Worm (Caenorhabditis elegans) whole organism, L4 larva: ENCODE measurements around the gene vang-1.

Source experiments
- Y48G9A.11 ChIP-seq: fragments of 200-800 bp; sonication (Bioruptor generic); IDR thresholded peaks from 2 replicates; pipeline ENCODE4 v1.3.6; 2022; ENCODE audit warnings: missing genetic modification reagents, missing genetic modification characterization, missing compliant biosample characterization
- ZK337.2 ChIP-seq: fragments of 200-800 bp; sonication (Bioruptor generic); IDR thresholded peaks from 2 replicates; pipeline ENCODE4 v1.3.6; 2022; ENCODE audit warnings: missing genetic modification reagents, missing genetic modification characterization, missing compliant biosample characterization
- aha-1 ChIP-seq: fragments of 150-350 bp; peaks from one replicate; lab custom pipeline; 2014; ENCODE audit warnings: missing biosample characterization, missing genetic modification characterization
- ceh-82 ChIP-seq: sonication (generic microtip); optimal IDR thresholded peaks from 2 replicates; lab custom pipeline; 2017; ENCODE audit warnings: missing biosample characterization, missing genetic modification characterization
- daf-16 ChIP-seq, 3 experiments: sonication (generic microtip); optimal IDR thresholded peaks; 2 replicates each; lab custom pipeline; 2016 to 2017; ENCODE audit warnings: missing genetic modification characterization in 3 of 3, missing genetic modification reagents in 3 of 3, mild to moderate bottlenecking in 2 of 3, missing compliant biosample characterization in 2 of 3, missing biosample characterization in 1 of 3, moderate library complexity in 1 of 3
- dmd-6 ChIP-seq: fragments of 200-800 bp; sonication (Bioruptor generic); IDR thresholded peaks from 2 replicates; pipeline ENCODE4 v1.3.6; 2022; ENCODE audit warnings: missing genetic modification reagents, missing genetic modification characterization, missing compliant biosample characterization
- dmd-9 ChIP-seq: fragments of 200-800 bp; sonication (Bioruptor generic); IDR thresholded peaks from 2 replicates; pipeline ENCODE4 v1.3.6; 2022; ENCODE audit warnings: missing genetic modification reagents, missing genetic modification characterization, missing compliant biosample characterization
- dve-1 ChIP-seq: sonication (generic microtip); optimal IDR thresholded peaks from 2 replicates; lab custom pipeline; 2017; ENCODE audit warnings: antibody characterized with exemption, mild to moderate bottlenecking, missing genetic modification characterization, missing compliant biosample characterization; ENCODE audit not compliant: insufficient read depth
- egl-43 ChIP-seq: fragments of 200-800 bp; sonication (Bioruptor generic); IDR thresholded peaks from 2 replicates; pipeline ENCODE4 v1.3.6; 2022; ENCODE audit warnings: missing genetic modification reagents, missing genetic modification characterization, missing compliant biosample characterization
- gei-8 ChIP-seq: fragments of 200-800 bp; sonication (Bioruptor generic); optimal IDR thresholded peaks from 2 replicates; lab custom pipeline; 2018; ENCODE audit warnings: mild to moderate bottlenecking, missing genetic modification characterization, missing compliant biosample characterization
- hlh-11 ChIP-seq: fragments of 200-800 bp; sonication (Bioruptor generic); optimal IDR thresholded peaks from 2 replicates; lab custom pipeline; 2018; ENCODE audit warnings: mild to moderate bottlenecking, missing genetic modification characterization, missing compliant biosample characterization
- hlh-30 ChIP-seq: sonication (generic microtip); optimal IDR thresholded peaks from 2 replicates; lab custom pipeline; 2017; ENCODE audit warnings: antibody characterized with exemption, mild to moderate bottlenecking, missing genetic modification characterization, missing compliant biosample characterization; ENCODE audit not compliant: insufficient read depth
- lim-7 ChIP-seq: fragments of 200-800 bp; sonication (Bioruptor generic); IDR thresholded peaks from 2 replicates; pipeline ENCODE4 v1.3.6; 2022; ENCODE audit warnings: missing genetic modification characterization, missing compliant biosample characterization
- lin-38 ChIP-seq: fragments of 200-800 bp; sonication (Bioruptor generic); IDR thresholded peaks from 2 replicates; pipeline ENCODE4 v1.3.6; 2022; ENCODE audit warnings: missing genetic modification reagents, missing genetic modification characterization, missing compliant biosample characterization
- lsy-2 ChIP-seq, 2 experiments: fragments of 150-350 bp in 1 of 2; sonication (generic microtip) in 1 of 2; optimal IDR thresholded peaks; 2 replicates each; lab custom pipeline; 2014 to 2017; ENCODE audit warnings: missing biosample characterization in 2 of 2, missing genetic modification characterization in 2 of 2
- mdl-1 ChIP-seq, 2 experiments: fragments of 150-350 bp in 1 of 2; sonication (generic microtip) in 1 of 2; optimal IDR thresholded peaks; 2 replicates each; lab custom pipeline; 2014 to 2017; ENCODE audit warnings: missing biosample characterization in 2 of 2, missing genetic modification characterization in 2 of 2
- mdt-29 ChIP-seq: fragments of 200-800 bp; sonication (Bioruptor generic); IDR thresholded peaks from 2 replicates; pipeline ENCODE4 v1.3.6; 2022; ENCODE audit warnings: missing genetic modification reagents, missing genetic modification characterization, missing compliant biosample characterization
- mep-1 ChIP-seq: fragments of 150-350 bp; sonication (generic microtip); optimal IDR thresholded peaks from 3 replicates; lab custom pipeline; 2014; ENCODE audit warnings: missing biosample characterization, missing genetic modification characterization
- mxl-3 ChIP-seq: fragments of 200-800 bp; sonication (Bioruptor generic); optimal IDR thresholded peaks from 2 replicates; lab custom pipeline; 2018; ENCODE audit warnings: mild to moderate bottlenecking, missing genetic modification characterization, missing compliant biosample characterization
- nhr-10 ChIP-seq: fragments of 150-350 bp; optimal IDR thresholded peaks from 2 replicates; lab custom pipeline; 2014; ENCODE audit warnings: missing biosample characterization, missing genetic modification characterization
- nhr-111 ChIP-seq: fragments of 200-800 bp; sonication (Bioruptor generic); optimal IDR thresholded peaks from 2 replicates; lab custom pipeline; 2018; ENCODE audit warnings: mild to moderate bottlenecking, missing genetic modification characterization, missing compliant biosample characterization
- nhr-28 ChIP-seq: fragments of 150-350 bp; optimal IDR thresholded peaks from 2 replicates; lab custom pipeline; 2014; ENCODE audit warnings: missing biosample characterization, missing genetic modification characterization
- nhr-48 ChIP-seq: sonication (generic microtip); optimal IDR thresholded peaks from 2 replicates; lab custom pipeline; 2016; ENCODE audit warnings: mild to moderate bottlenecking, missing genetic modification characterization, missing compliant biosample characterization
- php-3 ChIP-seq: fragments of 200-800 bp; sonication (Bioruptor generic); IDR thresholded peaks from 2 replicates; pipeline ENCODE4 v1.3.6; 2022; ENCODE audit warnings: missing genetic modification reagents, missing genetic modification characterization, missing compliant biosample characterization
- pqm-1 ChIP-seq: sonication (generic microtip); optimal IDR thresholded peaks from 2 replicates; lab custom pipeline; 2017; ENCODE audit warnings: missing biosample characterization, missing genetic modification characterization
- sdz-12 ChIP-seq: fragments of 200-800 bp; sonication (Bioruptor generic); optimal IDR thresholded peaks from 2 replicates; lab custom pipeline; 2018; ENCODE audit warnings: mild to moderate bottlenecking, missing genetic modification characterization, missing compliant biosample characterization
- set-16 ChIP-seq: fragments of 200-800 bp; sonication (Bioruptor generic); IDR thresholded peaks from 2 replicates; pipeline ENCODE4 v1.3.6; 2022; ENCODE audit warnings: missing genetic modification reagents, missing genetic modification characterization, missing compliant biosample characterization
- snpc-1.2 ChIP-seq: fragments of 200-800 bp; sonication (Bioruptor generic); IDR thresholded peaks from 2 replicates; pipeline ENCODE4 v1.3.6; 2022; ENCODE audit warnings: missing genetic modification reagents, missing genetic modification characterization, missing compliant biosample characterization
- tag-97 ChIP-seq: fragments of 200-800 bp; sonication (Bioruptor generic); IDR thresholded peaks from 2 replicates; pipeline ENCODE4 v1.3.6; 2022; ENCODE audit warnings: missing genetic modification characterization, missing compliant biosample characterization
- unc-62 ChIP-seq, 3 experiments: fragments of 150-350 bp in 1 of 3; sonication (generic microtip); optimal IDR thresholded peaks in 2 of 3; peaks in 1 of 3; 1 replicate in 1 of 3; 2 replicates in 2 of 3; lab custom pipeline; 2014 to 2017; ENCODE audit warnings: missing biosample characterization in 3 of 3, missing genetic modification characterization in 3 of 3, missing genetic modification reagents in 3 of 3, missing genotype in 1 of 3
- zip-2 ChIP-seq: fragments of 150-350 bp; optimal IDR thresholded peaks from 2 replicates; lab custom pipeline; 2014; ENCODE audit warnings: missing biosample characterization, missing genetic modification characterization
- ztf-11 ChIP-seq: fragments of 150-350 bp; optimal IDR thresholded peaks from 2 replicates; lab custom pipeline; 2014; ENCODE audit warnings: missing biosample characterization, missing genetic modification characterization
- ztf-7 ChIP-seq: fragments of 150-350 bp; optimal IDR thresholded peaks from 2 replicates; lab custom pipeline; 2014; ENCODE audit warnings: missing biosample characterization, missing genetic modification characterization

vang-1 gene

ce11 chrX:2900897-2901496 is 15.3 kb downstream of the vang-1 start:
- no peak for TF ChIP-seq hlh-11 (tag; lab: Kevin White, UChicago)
- peak; percentile 63 for TF ChIP-seq aha-1 (tag; lab: Kevin White, UChicago)
- TF ChIP-seq, all 104 proteins: peak for 1

ce11 chrX:2902854-2903253 is 17.2 kb downstream of the vang-1 start:
- TF ChIP-seq ceh-82 (tag; lab: Kevin White, UChicago) (no peak), ztf-7 (tag; lab: Kevin White, UChicago) (no peak), ZK337.2 (no peak), lin-38 (GFP tag; lab: Robert Waterston, UW) (no peak), nhr-10 (tag; lab: Kevin White, UChicago) (no peak), dve-1 (no peak), tag-97 (GFP tag; lab: Robert Waterston, UW) (no peak), nhr-48 (tag; lab: Kevin White, UChicago) (no peak), lsy-2 (tag; optimal IDR thresholded peaks at IDR 0.05; lab: Kevin White, UChicago) (no peak), zip-2 (no peak), snpc-1.2 (GFP tag; lab: Robert Waterston, UW) (no peak), nhr-111 (GFP tag; lab: Kevin White, UChicago) (no peak), mdt-29 (no peak), ztf-11 (no peak)

ce11 chrX:2903715-2904419 is 18.2 kb downstream of the vang-1 start:
- no peak for TF ChIP-seq dmd-9 (GFP tag; lab: Robert Waterston, UW)
- peak; percentile 48 for TF ChIP-seq pqm-1
- peak; percentile 43 for TF ChIP-seq hlh-11 (tag; lab: Kevin White, UChicago)
- TF ChIP-seq lim-7 (GFP tag; lab: Robert Waterston, UW), result no peak
- peak; percentile 59 for TF ChIP-seq nhr-28 (tag; lab: Kevin White, UChicago)
- TF ChIP-seq daf-16 (GFP tag; optimal IDR thresholded peaks at IDR 0.05; lab: Kevin White, UChicago), result no peak
- TF ChIP-seq daf-16 (tag; optimal IDR thresholded peaks at IDR 0.05; lab: Kevin White, UChicago), result peak; percentile 81
- peak; percentile 33; the same call in 1 of the 2 replicates for TF ChIP-seq php-3 (GFP tag; lab: Robert Waterston, UW)
- no peak for TF ChIP-seq sdz-12 (GFP tag; lab: Kevin White, UChicago)
- peak; percentile 48 for TF ChIP-seq mxl-3 (GFP tag; lab: Kevin White, UChicago)

ce11 chrX:2906062-2906732 is 20.5 kb downstream of the vang-1 start:
- TF ChIP-seq egl-43 (GFP tag; lab: Robert Waterston, UW), result no peak
- TF ChIP-seq nhr-28 (tag; lab: Kevin White, UChicago), result peak; percentile 9
- peak; percentile 61 for TF ChIP-seq dmd-6 (GFP tag; lab: Robert Waterston, UW)
- TF ChIP-seq hlh-11 (tag; lab: Kevin White, UChicago), result peak; percentile 44
- TF ChIP-seq hlh-30 (tag; lab: Kevin White, UChicago), result peak; percentile 13
- TF ChIP-seq dve-1, result peak; percentile 18
- peak; percentile 93 for TF ChIP-seq pqm-1
- peak in 1 of 2 experiments; percentile 97 for TF ChIP-seq unc-62 (GFP tag; optimal IDR thresholded peaks at IDR 0.05 in 1 of 2; lab: Kevin White, UChicago)
- TF ChIP-seq unc-62 (tag; optimal IDR thresholded peaks at IDR 0.05; lab: Kevin White, UChicago), result no peak
- no peak for TF ChIP-seq lim-7 (GFP tag; lab: Robert Waterston, UW)
- TF ChIP-seq, all 104 proteins: peak for 7

ce11 chrX:2907296-2907873 is 21.7 kb downstream of the vang-1 start:
- TF ChIP-seq nhr-28 (tag; lab: Kevin White, UChicago) (peak; percentile 69), unc-62 (GFP tag; optimal IDR thresholded peaks at IDR 0.05 in 1 of 2; lab: Kevin White, UChicago) (peak in 1 of 2 experiments; percentile 54), unc-62 (tag; optimal IDR thresholded peaks at IDR 0.05; lab: Kevin White, UChicago) (no peak), hlh-11 (tag; lab: Kevin White, UChicago) (peak; percentile 21), gei-8 (GFP tag; lab: Kevin White, UChicago) (no peak), set-16 (GFP tag; lab: Robert Waterston, UW) (peak; percentile 89), ZK337.2 (0 out of 2 replicates have a peak, but pooled peaks have one; percentile 19), ztf-11 (no peak), mxl-3 (GFP tag; lab: Kevin White, UChicago) (peak; percentile 5), mep-1 (peak; percentile 3), Y48G9A.11 (GFP tag; lab: Robert Waterston, UW) (0 out of 2 replicates have a peak, but pooled peaks have one; percentile 9), mdl-1 (tag; optimal IDR thresholded peaks at IDR 0.05; lab: Kevin White, UChicago) (peak in 1 of 2 experiments; percentile 10)
